Worm (Caenorhabditis elegans) whole organism, young adult: ENCODE data around the gene srh-251.

Source experiments
- B0019.2 ChIP-seq: fragments of 200-800 bp; sonication (Bioruptor generic); conservative IDR thresholded peaks from 2 replicates; pipeline ENCODE4 v1.3.6; 2022; ENCODE audit warnings: missing genetic modification reagents, missing genetic modification characterization, missing compliant biosample characterization
- B0035.1 ChIP-seq: sonication (generic microtip); optimal IDR thresholded peaks from 2 replicates; lab custom pipeline; 2016; ENCODE audit warnings: missing genetic modification characterization, mild to moderate bottlenecking, missing compliant biosample characterization, missing genotype, missing genetic modification reagents
- C06A6.2 ChIP-seq: fragments of 200-800 bp; sonication (Bioruptor generic); conservative IDR thresholded peaks from 2 replicates; pipeline ENCODE4 v1.3.6; 2022; ENCODE audit warnings: missing genetic modification characterization, missing compliant biosample characterization
- D2030.7 ChIP-seq: fragments of 200-800 bp; sonication (Bioruptor generic); IDR thresholded peaks from 2 replicates; pipeline ENCODE4 v1.3.6; 2022; ENCODE audit warnings: missing genetic modification reagents, missing genetic modification characterization, missing compliant biosample characterization
- F33H1.4 ChIP-seq: fragments of 200-800 bp; sonication (Bioruptor generic); IDR thresholded peaks from 2 replicates; pipeline ENCODE4 v1.3.6; 2022; ENCODE audit warnings: missing genetic modification reagents, missing genetic modification characterization, missing compliant biosample characterization
- F39B2.1 ChIP-seq: fragments of 200-800 bp; sonication (Bioruptor generic); IDR thresholded peaks from 2 replicates; pipeline ENCODE4 v1.3.6; 2022; ENCODE audit warnings: missing genetic modification reagents, missing genetic modification characterization, missing compliant biosample characterization
- F57C9.4 ChIP-seq: sonication (generic microtip); optimal IDR thresholded peaks from 2 replicates; lab custom pipeline; 2017; ENCODE audit warnings: mild to moderate bottlenecking, missing genetic modification characterization, missing compliant biosample characterization
- Y53F4B.3 ChIP-seq: fragments of 200-800 bp; sonication (Bioruptor generic); IDR thresholded peaks from 2 replicates; pipeline ENCODE4 v1.3.6; 2022; ENCODE audit warnings: missing genetic modification reagents, missing genetic modification characterization, missing compliant biosample characterization
- Y56A3A.18 ChIP-seq: fragments of 200-800 bp; sonication (Bioruptor generic); IDR thresholded peaks from 2 replicates; pipeline ENCODE4 v1.3.6; 2022; ENCODE audit warnings: missing genetic modification reagents, missing genetic modification characterization, missing compliant biosample characterization
- Y67H2A.10 ChIP-seq: fragments of 200-800 bp; sonication (Bioruptor generic); conservative IDR thresholded peaks from 2 replicates; pipeline ENCODE4 v1.3.6; 2022; ENCODE audit warnings: missing genetic modification reagents, missing genetic modification characterization, missing compliant biosample characterization
- Y79H2A.3 ChIP-seq: fragments of 200-800 bp; sonication (Bioruptor generic); conservative IDR thresholded peaks from 2 replicates; pipeline ENCODE4 v1.3.6; 2022; ENCODE audit warnings: missing genetic modification reagents, missing genetic modification characterization, missing compliant biosample characterization
- ZK185.1 ChIP-seq: sonication (generic microtip); optimal IDR thresholded peaks from 2 replicates; lab custom pipeline; 2016; ENCODE audit warnings: mild to moderate bottlenecking, missing genetic modification characterization, missing compliant biosample characterization; ENCODE audit not compliant: poor library complexity, severe bottlenecking
- ccch-3 ChIP-seq: fragments of 200-800 bp; sonication (Bioruptor generic); optimal IDR thresholded peaks from 2 replicates; lab custom pipeline; 2018; ENCODE audit warnings: mild to moderate bottlenecking, missing genetic modification characterization, missing compliant biosample characterization
- ceh-27 ChIP-seq: fragments of 200-800 bp; sonication (Bioruptor generic); optimal IDR thresholded peaks from 2 replicates; lab custom pipeline; 2018; ENCODE audit warnings: mild to moderate bottlenecking, missing genetic modification characterization, moderate library complexity, missing compliant biosample characterization
- ceh-79 ChIP-seq: sonication (generic microtip); optimal IDR thresholded peaks from 2 replicates; lab custom pipeline; 2017; ENCODE audit warnings: mild to moderate bottlenecking, missing genetic modification characterization, missing compliant biosample characterization
- ceh-91 ChIP-seq: fragments of 200-800 bp; sonication (Bioruptor generic); IDR thresholded peaks from 2 replicates; pipeline ENCODE4 v1.3.6; 2022; ENCODE audit warnings: missing genetic modification reagents, missing genetic modification characterization, missing compliant biosample characterization
- dox-1 ChIP-seq: fragments of 200-800 bp; sonication (Bioruptor generic); IDR thresholded peaks from 2 replicates; pipeline ENCODE4 v1.3.6; 2022; ENCODE audit warnings: missing genetic modification reagents, missing genetic modification characterization, missing compliant biosample characterization
- efl-1 ChIP-seq: fragments of 150-350 bp; optimal IDR thresholded peaks from 2 replicates; lab custom pipeline; 2014; ENCODE audit warnings: missing biosample characterization, missing genetic modification reagents, missing genetic modification characterization
- egl-18 ChIP-seq: fragments of 200-800 bp; sonication (Bioruptor generic); IDR thresholded peaks from 2 replicates; pipeline ENCODE4 v1.3.6; 2022; ENCODE audit warnings: missing genetic modification reagents, missing genetic modification characterization, missing compliant biosample characterization
- him-1 ChIP-seq: sonication (generic microtip); optimal IDR thresholded peaks from 2 replicates; lab custom pipeline; 2016; ENCODE audit warnings: missing genotype, missing genetic modification reagents, missing genetic modification characterization, missing compliant biosample characterization
- hlh-12 ChIP-seq: sonication (generic microtip); optimal IDR thresholded peaks from 2 replicates; lab custom pipeline; 2016; ENCODE audit warnings: missing genetic modification characterization, missing compliant biosample characterization
- hlh-26 ChIP-seq: fragments of 200-800 bp; sonication (Bioruptor generic); conservative IDR thresholded peaks from 2 replicates; pipeline ENCODE4 v1.3.6; 2022; ENCODE audit warnings: missing genetic modification reagents, missing genetic modification characterization, missing compliant biosample characterization
- hrde-1 ChIP-seq: sonication (generic microtip); optimal IDR thresholded peaks from 2 replicates; lab custom pipeline; 2016; ENCODE audit warnings: missing genetic modification characterization, mild to moderate bottlenecking, missing compliant biosample characterization, moderate library complexity, missing genotype, missing genetic modification reagents, borderline replicate concordance
- lin-35 ChIP-seq, 3 experiments: fragments of 150-350 bp in 2 of 3; sonication (generic microtip) in 1 of 3; optimal IDR thresholded peaks; 2 replicates each; lab custom pipeline; 2014 to 2018; ENCODE audit warnings: missing biosample characterization in 3 of 3, missing genetic modification characterization in 3 of 3, missing genetic modification reagents in 3 of 3
- lin-54 ChIP-seq: fragments of 200-800 bp; sonication (Bioruptor generic); optimal IDR thresholded peaks from 2 replicates; lab custom pipeline; 2018; ENCODE audit warnings: mild to moderate bottlenecking, missing genetic modification characterization, missing compliant biosample characterization
- lsl-1 ChIP-seq: fragments of 200-800 bp; sonication (Bioruptor generic); optimal IDR thresholded peaks from 2 replicates; lab custom pipeline; 2018; ENCODE audit warnings: mild to moderate bottlenecking, missing genetic modification characterization, moderate library complexity, missing compliant biosample characterization
- lsy-27 ChIP-seq: sonication (generic microtip); optimal IDR thresholded peaks from 2 replicates; lab custom pipeline; 2017; ENCODE audit warnings: missing genetic modification characterization, mild to moderate bottlenecking, missing compliant biosample characterization, antibody characterized with exemption, missing genotype, borderline replicate concordance; ENCODE audit not compliant: insufficient read depth
- madf-3 ChIP-seq: fragments of 200-800 bp; sonication (Bioruptor generic); IDR thresholded peaks from 2 replicates; pipeline ENCODE4 v1.3.6; 2022; ENCODE audit warnings: missing genetic modification reagents, missing genetic modification characterization, missing compliant biosample characterization
- madf-6 ChIP-seq: fragments of 200-800 bp; sonication (Bioruptor generic); IDR thresholded peaks from 2 replicates; pipeline ENCODE4 v1.3.6; 2022; ENCODE audit warnings: missing genetic modification reagents, missing genetic modification characterization, missing compliant biosample characterization
- mxl-1 ChIP-seq: sonication (generic microtip); optimal IDR thresholded peaks from 2 replicates; lab custom pipeline; 2016; ENCODE audit warnings: missing genetic modification characterization, missing compliant biosample characterization
- nfya-1 ChIP-seq: sonication (generic microtip); optimal IDR thresholded peaks from 2 replicates; lab custom pipeline; 2017; ENCODE audit warnings: antibody characterized with exemption, missing compliant biosample characterization, missing genetic modification characterization, borderline replicate concordance; ENCODE audit not compliant: insufficient read depth
- nhr-80 ChIP-seq: sonication (generic microtip); optimal IDR thresholded peaks from 2 replicates; lab custom pipeline; 2016; ENCODE audit warnings: missing genetic modification characterization, missing compliant biosample characterization
- rcor-1 ChIP-seq: fragments of 200-800 bp; sonication (Bioruptor generic); IDR thresholded peaks from 2 replicates; pipeline ENCODE4 v1.3.6; 2022; ENCODE audit warnings: missing genetic modification reagents, missing genetic modification characterization, missing compliant biosample characterization
- rec-8 ChIP-seq, 2 experiments: sonication (generic microtip); optimal IDR thresholded peaks; 2 replicates each; lab custom pipeline; 2016; ENCODE audit warnings: mild to moderate bottlenecking in 2 of 2, missing genetic modification characterization in 2 of 2, missing genetic modification reagents in 2 of 2, missing genotype in 2 of 2, missing biosample characterization in 1 of 2, missing compliant biosample characterization in 1 of 2, moderate library complexity in 1 of 2
- snpc-1.1 ChIP-seq: sonication (generic microtip); optimal IDR thresholded peaks from 2 replicates; lab custom pipeline; 2017; ENCODE audit warnings: missing genetic modification characterization, mild to moderate bottlenecking, missing compliant biosample characterization, antibody characterized with exemption, moderate library complexity, missing genotype, missing genetic modification reagents; ENCODE audit not compliant: insufficient read depth
- snpc-4 ChIP-seq, 5 experiments: fragments of 150-350 bp in 1 of 5; sonication (generic microtip) in 4 of 5; optimal IDR thresholded peaks; 2 replicates each; lab custom pipeline; 2014 to 2018; ENCODE audit warnings: missing genetic modification characterization in 5 of 5, missing biosample characterization in 3 of 5, antibody characterized with exemption in 2 of 5, mild to moderate bottlenecking in 2 of 5, missing compliant biosample characterization in 2 of 5, missing genotype in 2 of 5, moderate library complexity in 2 of 5, missing genetic modification reagents in 1 of 5
- zfh-2 ChIP-seq: fragments of 200-800 bp; sonication (Bioruptor generic); conservative IDR thresholded peaks from 2 replicates; pipeline ENCODE4 v1.3.6; 2022; ENCODE audit warnings: missing genetic modification reagents, missing genetic modification characterization, missing compliant biosample characterization

srh-251 gene

DNA sequence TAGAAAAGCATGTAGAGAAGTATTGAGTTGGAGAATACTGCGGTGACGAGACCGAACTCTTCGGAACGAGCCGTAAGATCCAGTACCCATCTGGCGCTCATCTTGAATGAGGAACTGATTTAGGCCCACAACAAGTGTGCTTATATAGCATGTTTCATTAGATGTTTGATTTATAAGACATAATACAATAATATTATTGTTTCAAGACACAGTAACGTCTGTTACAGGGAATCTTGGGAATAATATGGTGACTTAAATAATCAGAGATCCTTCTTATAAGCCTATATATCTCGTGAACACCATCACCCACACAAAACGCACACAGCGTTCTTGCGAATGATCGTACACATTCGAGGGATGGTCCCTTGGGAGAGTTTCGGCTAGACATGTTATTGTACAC is 4.0 kb upstream of the srh-251 start, which contains the start of gene str-88:
Gene str-88, minus strand, starts transcription at position 101 of the 400 bp plus-strand sequence.
- TF ChIP-seq lin-54 (no peak), snpc-4 (GFP tag; optimal IDR thresholded peaks at IDR 0.05; lab: Kevin White, UChicago) (no peak), snpc-4 (tag; optimal IDR thresholded peaks at IDR 0.05; lab: Kevin White, UChicago) (no peak), lsl-1 (GFP tag; lab: Kevin White, UChicago) (no peak), F33H1.4 (no peak), egl-18 (GFP tag; lab: Robert Waterston, UW) (no peak), him-1 (tag; lab: Kevin White, UChicago) (no peak), rcor-1 (no peak), F57C9.4 (tag; lab: Kevin White, UChicago) (no peak), Y56A3A.18 (no peak), mxl-1 (no peak), F39B2.1 (GFP tag; lab: Robert Waterston, UW) (no peak), C06A6.2 (GFP tag; lab: Robert Waterston, UW) (no peak), snpc-1.1 (tag; lab: Kevin White, UChicago) (no peak), ceh-27 (no peak), ceh-79 (tag; lab: Kevin White, UChicago) (no peak), madf-6 (GFP tag; lab: Robert Waterston, UW) (no peak), Y67H2A.10 (GFP tag; lab: Robert Waterston, UW) (no peak), ZK185.1 (no peak), ceh-91 (GFP tag; lab: Robert Waterston, UW) (no peak), nfya-1 (tag; lab: Kevin White, UChicago) (no peak)

DNA sequence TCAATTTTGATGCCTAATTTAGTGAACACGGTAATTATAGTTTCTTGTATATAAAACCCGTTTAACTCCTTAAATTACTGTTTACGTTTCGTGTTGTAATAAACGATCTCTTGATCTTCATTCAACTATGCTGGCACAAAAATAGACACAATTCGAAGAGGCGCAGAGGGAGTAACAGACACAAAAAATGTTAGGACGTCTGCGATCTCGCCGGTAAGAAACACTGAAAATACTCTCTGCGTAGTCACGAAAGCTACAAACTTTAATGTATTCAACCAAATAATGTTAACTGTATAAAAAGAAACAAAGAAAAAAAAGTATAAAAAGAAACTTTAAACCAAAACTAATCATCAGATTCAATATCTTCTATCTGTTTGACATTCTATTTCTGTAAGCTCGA is 1.1 kb upstream of the srh-251 start, which contains the start of gene dhs-23:
Gene dhs-23, plus strand, starts transcription at position 363 of the 400 bp plus-strand sequence.
- TF ChIP-seq dox-1 (GFP tag; lab: Robert Waterston, UW) (no peak), nhr-80 (tag; lab: Kevin White, UChicago) (peak; percentile 11)

DNA sequence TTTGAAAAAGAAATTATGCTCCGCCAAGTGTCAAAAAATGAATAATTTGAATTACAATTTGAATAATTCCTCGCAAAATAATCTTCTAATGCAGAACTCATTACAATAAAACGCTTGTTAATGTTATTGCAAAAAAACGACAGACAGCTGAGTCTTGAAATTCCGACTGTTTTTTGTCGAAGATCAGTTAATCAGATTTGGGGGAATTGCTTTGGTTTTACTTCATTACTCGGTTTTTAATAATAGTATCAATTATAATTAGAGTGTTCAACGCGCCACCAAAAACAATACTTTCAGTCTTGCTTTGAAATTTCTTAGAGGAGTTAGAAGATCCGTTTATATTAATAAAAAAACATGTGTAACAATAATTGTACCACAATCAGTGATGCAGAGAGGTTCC is 1.8 kb downstream of the srh-251 start, which contains the start of gene srh-122:
Gene srh-122, minus strand, starts transcription at position 101 of the 400 bp plus-strand sequence.
- TF ChIP-seq ccch-3 (GFP tag; lab: Kevin White, UChicago) = no peak
- no peak for TF ChIP-seq D2030.7 (GFP tag; lab: Robert Waterston, UW)
- TF ChIP-seq madf-6 (GFP tag; lab: Robert Waterston, UW) = no peak
- TF ChIP-seq rec-8 (tag; optimal IDR thresholded peaks at IDR 0.05; lab: Kevin White, UChicago) = no peak
- TF ChIP-seq B0035.1 (tag; lab: Kevin White, UChicago) = no peak
- TF ChIP-seq hlh-26 = no peak
- TF ChIP-seq efl-1 = no peak

DNA sequence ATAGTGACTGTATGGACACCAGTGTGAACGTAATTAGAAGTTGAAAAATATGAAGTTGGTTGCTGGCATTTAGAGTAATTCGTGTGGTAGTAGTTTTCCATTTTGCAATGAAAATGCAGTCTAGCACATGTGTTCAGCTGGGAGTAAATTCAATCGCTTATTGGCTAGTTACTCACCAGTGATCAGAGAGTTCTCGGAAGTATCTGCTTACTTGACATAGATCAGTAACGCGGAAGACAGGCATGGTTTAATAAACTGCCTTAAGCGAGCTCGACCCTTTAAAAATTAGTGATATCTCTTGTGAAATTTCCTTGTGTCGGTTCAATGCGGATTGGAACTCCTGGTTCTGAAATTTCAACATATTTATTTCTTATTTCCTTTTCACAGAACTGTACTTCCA is 3.5 kb downstream of the srh-251 start, which contains the start of gene srh-52:
Gene srh-52, minus strand, starts transcription at position 101 of the 400 bp plus-strand sequence.
- no peak for TF ChIP-seq zfh-2 (GFP tag; lab: Robert Waterston, UW)
- no peak for TF ChIP-seq lin-35 (GFP tag; optimal IDR thresholded peaks at IDR 0.05; lab: Kevin White, UChicago)
- TF ChIP-seq Y53F4B.3 (GFP tag; lab: Robert Waterston, UW) = no peak
- no peak for TF ChIP-seq B0019.2 (GFP tag; lab: Robert Waterston, UW)
- no peak for TF ChIP-seq B0035.1 (tag; lab: Kevin White, UChicago)
- TF ChIP-seq ZK185.1 = no peak
- TF ChIP-seq madf-3 (GFP tag; lab: Robert Waterston, UW) = no peak
- no peak for TF ChIP-seq lsy-27
- no peak for TF ChIP-seq hrde-1 (tag; lab: Kevin White, UChicago)
- no peak for TF ChIP-seq hlh-12 (tag; lab: Kevin White, UChicago)
- TF ChIP-seq Y79H2A.3 (GFP tag; lab: Robert Waterston, UW) = no peak
- TF ChIP-seq ceh-79 (tag; lab: Kevin White, UChicago) = no peak
